Fruit fly (Drosophila melanogaster) whole organism, embryonic: Measurements from ENCODE around the gene CG32259.

Experiments used
- Adf1 ChIP-seq: fragments of 200-800 bp; sonication (Bioruptor generic); IDR thresholded peaks from 2 replicates; pipeline ENCODE4 v1.3.6; 2022; ENCODE audit warnings: missing biosample characterization, missing genetic modification characterization
- CG1024 ChIP-seq: fragments of 200-800 bp; sonication (Bioruptor generic); IDR thresholded peaks from 2 replicates; pipeline ENCODE4 v1.3.6; 2022; ENCODE audit warnings: missing biosample characterization, missing genetic modification characterization
- CG10654 ChIP-seq: fragments of 200-800 bp; sonication (Bioruptor generic); optimal IDR thresholded peaks from 2 replicates; lab custom pipeline; 2016; ENCODE audit warnings: missing biosample characterization, missing genetic modification characterization
- CG11085 ChIP-seq: fragments of 200-800 bp; sonication (Bioruptor generic); IDR thresholded peaks from 2 replicates; pipeline ENCODE4 v1.3.6; 2022; ENCODE audit warnings: missing biosample characterization, missing genetic modification characterization
- CG15479 ChIP-seq: fragments of 200-800 bp; sonication (Bioruptor generic); optimal IDR thresholded peaks from 3 replicates; lab custom pipeline; 2019; ENCODE audit warnings: missing biosample characterization, mild to moderate bottlenecking, missing genetic modification characterization, moderate library complexity
- CG15696 ChIP-seq: fragments of 200-800 bp; sonication (Bioruptor generic); optimal IDR thresholded peaks from 2 replicates; lab custom pipeline; 2019; ENCODE audit warnings: missing biosample characterization, mild to moderate bottlenecking, missing genetic modification characterization, moderate library complexity
- CG1603 ChIP-seq: fragments of 200-800 bp; sonication (Bioruptor generic); optimal IDR thresholded peaks from 2 replicates; lab custom pipeline; 2019; ENCODE audit warnings: missing biosample characterization, mild to moderate bottlenecking, missing genetic modification characterization, moderate library complexity
- CG1647 ChIP-seq: fragments of 200-800 bp; sonication (Bioruptor generic); optimal IDR thresholded peaks from 3 replicates; lab custom pipeline; 2016; ENCODE audit warnings: missing biosample characterization, missing genetic modification characterization
- CG18619 ChIP-seq: fragments of 200-800 bp; sonication (Bioruptor generic); optimal IDR thresholded peaks from 3 replicates; lab custom pipeline; 2017; ENCODE audit warnings: missing biosample characterization, mild to moderate bottlenecking, missing genetic modification characterization
- CG2199 ChIP-seq: fragments of 200-800 bp; sonication (Bioruptor generic); IDR thresholded peaks from 3 replicates; pipeline ENCODE4 v1.3.6; 2022; ENCODE audit warnings: missing biosample characterization, missing genetic modification characterization
- CG31224 ChIP-seq: fragments of 200-800 bp; sonication (Bioruptor generic); IDR thresholded peaks from 2 replicates; pipeline ENCODE4 v1.3.6; 2022; ENCODE audit warnings: missing biosample characterization, missing genetic modification characterization
- CG31365 ChIP-seq: fragments of 200-800 bp; sonication (Bioruptor generic); optimal IDR thresholded peaks from 2 replicates; lab custom pipeline; 2018; ENCODE audit warnings: missing biosample characterization, mild to moderate bottlenecking, missing genetic modification characterization
- CG34376 ChIP-seq: fragments of 200-800 bp; sonication (Bioruptor generic); optimal IDR thresholded peaks from 2 replicates; lab custom pipeline; 2018; ENCODE audit warnings: missing biosample characterization, mild to moderate bottlenecking, missing genetic modification characterization
- CG42726 ChIP-seq: fragments of 200-800 bp; sonication (Bioruptor generic); IDR thresholded peaks from 2 replicates; pipeline ENCODE4 v1.3.6; 2022; ENCODE audit warnings: missing biosample characterization, missing genetic modification characterization; ENCODE audit not compliant: partially characterized antibody
- CG43689 ChIP-seq: fragments of 200-800 bp; sonication (Bioruptor generic); IDR thresholded peaks from 2 replicates; pipeline ENCODE4 v1.3.6; 2022; ENCODE audit warnings: missing biosample characterization, missing genetic modification characterization
- CG4730 ChIP-seq: fragments of 200-800 bp; sonication (Bioruptor generic); IDR thresholded peaks from 2 replicates; pipeline ENCODE4 v1.3.6; 2022; ENCODE audit warnings: missing biosample characterization, missing genetic modification characterization
- CG7271 ChIP-seq: fragments of 200-800 bp; sonication (Bioruptor generic); optimal IDR thresholded peaks from 2 replicates; lab custom pipeline; 2018; ENCODE audit warnings: missing biosample characterization, mild to moderate bottlenecking, missing genetic modification characterization, moderate library complexity
- CG7745 ChIP-seq: fragments of 200-800 bp; sonication (Bioruptor generic); optimal IDR thresholded peaks from 2 replicates; lab custom pipeline; 2018; ENCODE audit warnings: missing biosample characterization, mild to moderate bottlenecking, missing genetic modification characterization, moderate library complexity
- CG8388 ChIP-seq: fragments of 200-800 bp; sonication (Bioruptor generic); optimal IDR thresholded peaks from 2 replicates; lab custom pipeline; 2019; ENCODE audit warnings: missing biosample characterization, mild to moderate bottlenecking, missing genetic modification characterization, moderate library complexity
- CG8478 ChIP-seq: fragments of >200 bp; optimal IDR thresholded peaks from 2 replicates; lab custom pipeline; 2018
- CG8944 ChIP-seq: fragments of 200-800 bp; sonication (Bioruptor generic); optimal IDR thresholded peaks from 3 replicates; lab custom pipeline; 2016; ENCODE audit warnings: missing biosample characterization, missing genetic modification characterization
- CG9797 ChIP-seq: fragments of 200-800 bp; sonication (Bioruptor generic); optimal IDR thresholded peaks from 3 replicates; lab custom pipeline; 2018; ENCODE audit warnings: missing biosample characterization, mild to moderate bottlenecking, missing genetic modification characterization
- CG9876 ChIP-seq: fragments of 200-800 bp; sonication (Bioruptor generic); optimal IDR thresholded peaks from 2 replicates; lab custom pipeline; 2016; ENCODE audit warnings: missing biosample characterization, missing genetic modification characterization
- CrebB ChIP-seq: fragments of 200-800 bp; sonication (Bioruptor generic); optimal IDR thresholded peaks from 3 replicates; lab custom pipeline; 2018; ENCODE audit warnings: missing biosample characterization, mild to moderate bottlenecking, missing genetic modification characterization
- Deaf1 ChIP-seq: fragments of 200-800 bp; optimal IDR thresholded peaks from 3 replicates; lab custom pipeline; 2019; ENCODE audit warnings: missing biosample characterization, mild to moderate bottlenecking, missing genetic modification characterization, moderate library complexity
- Dfd ChIP-seq, 2 experiments: fragments of >200 bp; optimal IDR thresholded peaks; 2 replicates each; lab custom pipeline; 2017; ENCODE audit warnings: missing biosample characterization in 2 of 2, missing genetic modification characterization in 2 of 2
- Doc3 ChIP-seq: fragments of 200-800 bp; sonication (Bioruptor generic); IDR thresholded peaks from 3 replicates; pipeline ENCODE4 v1.3.6; 2022; ENCODE audit warnings: missing biosample characterization, missing genetic modification characterization; ENCODE audit not compliant: partially characterized antibody
- E2f1 ChIP-seq: fragments of 200-800 bp; sonication (Bioruptor generic); IDR thresholded peaks from 2 replicates; pipeline ENCODE4 v1.3.6; 2022; ENCODE audit warnings: missing biosample characterization, missing genetic modification characterization
- Eip74EF ChIP-seq, 2 experiments: fragments of 200-800 bp in 1 of 2; fragments of >200 bp in 1 of 2; sonication (Bioruptor generic) in 1 of 2; optimal IDR thresholded peaks; 2 replicates each; lab custom pipeline; 2017 to 2019; ENCODE audit warnings: missing biosample characterization in 2 of 2, missing genetic modification characterization in 2 of 2, mild to moderate bottlenecking in 1 of 2, moderate library complexity in 1 of 2
- HLH4C ChIP-seq: fragments of 200-800 bp; sonication (Bioruptor generic); IDR thresholded peaks from 3 replicates; pipeline ENCODE4 v1.3.6; 2022; ENCODE audit warnings: missing biosample characterization, missing genetic modification characterization; ENCODE audit not compliant: partially characterized antibody
- Hey ChIP-seq: fragments of 200-800 bp; sonication (Bioruptor generic); optimal IDR thresholded peaks from 3 replicates; lab custom pipeline; 2018; ENCODE audit warnings: missing biosample characterization, mild to moderate bottlenecking, missing genetic modification characterization
- Jarid2 ChIP-seq: fragments of 200-800 bp; sonication (Bioruptor generic); optimal IDR thresholded peaks from 3 replicates; lab custom pipeline; 2017; ENCODE audit warnings: mild to moderate bottlenecking, missing biosample characterization, missing genetic modification reagents, missing genetic modification characterization
- NfI ChIP-seq: fragments of 200-800 bp; sonication (Bioruptor generic); optimal IDR thresholded peaks from 3 replicates; lab custom pipeline; 2018; ENCODE audit warnings: missing biosample characterization, mild to moderate bottlenecking, missing genetic modification characterization, moderate library complexity
- Stat92E ChIP-seq, 3 experiments: fragments of >200 bp in 2 of 3; fragments of 200-800 bp in 1 of 3; sonication (Bioruptor generic) in 1 of 3; optimal IDR thresholded peaks; 2 replicates each; lab custom pipeline; 2017 to 2019; ENCODE audit warnings: missing biosample characterization in 3 of 3, missing genetic modification characterization in 3 of 3, mild to moderate bottlenecking in 1 of 3, moderate library complexity in 1 of 3
- cg ChIP-seq: fragments of 200-800 bp; sonication (Bioruptor generic); optimal IDR thresholded peaks from 3 replicates; lab custom pipeline; 2019; ENCODE audit warnings: missing biosample characterization, mild to moderate bottlenecking, missing genetic modification characterization, moderate library complexity
- corto ChIP-seq: fragments of 200-800 bp; sonication (Bioruptor generic); optimal IDR thresholded peaks from 2 replicates; lab custom pipeline; 2016; ENCODE audit warnings: missing biosample characterization, mild to moderate bottlenecking, missing genetic modification characterization, moderate library complexity
- crp ChIP-seq, 2 experiments: fragments of 200-800 bp; sonication (Bioruptor generic); optimal IDR thresholded peaks; 2 replicates in 1 of 2; 3 replicates in 1 of 2; lab custom pipeline; 2017; ENCODE audit warnings: missing biosample characterization in 2 of 2, missing genetic modification characterization in 2 of 2, mild to moderate bottlenecking in 1 of 2, moderate library complexity in 1 of 2
- gcm2 ChIP-seq: fragments of 200-800 bp; sonication (Bioruptor generic); optimal IDR thresholded peaks from 2 replicates; lab custom pipeline; 2016; ENCODE audit warnings: missing biosample characterization, missing genetic modification characterization
- gro ChIP-seq: fragments of 200-800 bp; sonication (Bioruptor generic); optimal IDR thresholded peaks from 2 replicates; lab custom pipeline; 2016; ENCODE audit warnings: missing biosample characterization, missing genetic modification characterization
- hb ChIP-seq: fragments of 200-800 bp; sonication (Bioruptor generic); IDR thresholded peaks from 3 replicates; pipeline ENCODE4 v1.3.6; 2022; ENCODE audit warnings: missing biosample characterization, missing genetic modification characterization; ENCODE audit not compliant: partially characterized antibody
- ind ChIP-seq: fragments of 200-800 bp; sonication (Bioruptor generic); optimal IDR thresholded peaks from 3 replicates; lab custom pipeline; 2016; ENCODE audit warnings: missing biosample characterization, missing genetic modification characterization
- inv ChIP-seq: fragments of 200-800 bp; sonication (Bioruptor generic); IDR thresholded peaks from 2 replicates; pipeline ENCODE4 v1.3.6; 2022; ENCODE audit warnings: missing biosample characterization, missing genetic modification characterization; ENCODE audit not compliant: partially characterized antibody
- ken ChIP-seq: fragments of 200-800 bp; sonication (Bioruptor generic); IDR thresholded peaks from 3 replicates; pipeline ENCODE4 v1.3.6; 2022; ENCODE audit warnings: missing biosample characterization, missing genetic modification characterization
- lilli ChIP-seq: fragments of 200-800 bp; sonication (Bioruptor generic); optimal IDR thresholded peaks from 3 replicates; lab custom pipeline; 2016; ENCODE audit warnings: missing biosample characterization, missing genetic modification characterization
- pros ChIP-seq: fragments of 200-800 bp; sonication (Bioruptor generic); optimal IDR thresholded peaks from 3 replicates; lab custom pipeline; 2019; ENCODE audit warnings: missing biosample characterization, mild to moderate bottlenecking, missing genetic modification characterization, moderate library complexity
- sc ChIP-seq, 3 experiments: fragments of >200 bp in 2 of 3; fragments of 200-800 bp in 1 of 3; sonication (Bioruptor generic) in 1 of 3; optimal IDR thresholded peaks; 2 replicates in 2 of 3; 3 replicates in 1 of 3; lab custom pipeline; 2017; ENCODE audit warnings: mild to moderate bottlenecking in 1 of 3, missing biosample characterization in 1 of 3, missing genetic modification characterization in 1 of 3, missing genetic modification reagents in 1 of 3
- sd ChIP-seq: fragments of 200-800 bp; sonication (Bioruptor generic); optimal IDR thresholded peaks from 3 replicates; lab custom pipeline; 2018; ENCODE audit warnings: missing biosample characterization, mild to moderate bottlenecking, missing genetic modification characterization, moderate library complexity
- tx ChIP-seq: fragments of 200-800 bp; sonication (Bioruptor generic); optimal IDR thresholded peaks from 2 replicates; lab custom pipeline; 2016; ENCODE audit warnings: missing biosample characterization, missing genetic modification characterization

The CG32259 gene

DNA sequence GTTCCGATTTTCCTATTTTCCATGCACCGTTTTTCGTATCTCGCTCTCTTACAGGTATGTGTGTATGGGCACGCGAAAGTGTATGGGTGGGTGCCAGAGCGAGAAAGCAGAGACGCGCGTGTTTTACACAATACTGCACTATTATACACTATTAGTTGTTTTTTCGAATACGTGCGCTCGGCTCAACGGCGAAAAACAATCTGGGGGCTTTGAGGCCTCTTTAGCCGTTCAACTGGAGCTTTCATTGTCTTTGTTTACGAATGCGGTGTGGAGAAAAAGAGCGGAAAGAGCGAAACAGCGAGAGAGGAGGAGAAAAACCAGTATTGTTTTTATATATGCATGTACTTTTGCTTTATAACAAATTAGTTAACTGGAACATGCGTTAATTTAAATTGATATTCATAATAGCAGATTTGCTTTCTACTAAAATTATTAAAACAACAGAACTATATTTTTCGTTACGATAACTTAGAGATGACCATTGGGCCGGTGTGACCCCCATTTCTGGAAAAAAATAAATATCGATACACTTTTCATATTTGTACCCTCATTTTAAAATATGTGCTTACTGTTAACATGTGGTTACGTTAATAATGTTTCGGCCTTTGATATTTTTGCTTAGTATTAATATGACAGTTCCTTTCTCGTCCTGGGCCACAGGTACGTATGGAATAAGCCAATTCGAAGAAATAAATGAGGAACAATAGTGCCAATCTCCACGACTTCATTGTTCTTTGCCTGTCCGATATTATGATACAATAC, 33.5 kb downstream of the CG32259 start, which contains the start of gene CG14995 (continued):
- TF ChIP-seq CG2199 (no peak), sc (optimal IDR thresholded peaks at IDR 0.05; lab: Kevin White, UChicago) (no peak), sc (GFP tag; optimal IDR thresholded peaks at IDR 0.05; lab: Kevin White, UChicago) (no peak), CG31224 (GFP tag; lab: Robert Waterston, UW) (no peak), CG10654 (GFP tag; lab: Kevin White, UChicago) (no peak), Doc3 (GFP tag; lab: Robert Waterston, UW) (peak; percentile 59), CG8944 (GFP tag; lab: Kevin White, UChicago) (no peak), CG18619 (GFP tag; lab: Kevin White, UChicago) (no peak), Deaf1 (tag; lab: Kevin White, UChicago) (peak; percentile 64), Eip74EF (GFP tag; optimal IDR thresholded peaks at IDR 0.05; lab: Kevin White, UChicago) (peak in 1 of 2 experiments; percentile 57), cg (GFP tag; lab: Kevin White, UChicago) (peak; percentile 87), gro (GFP tag; lab: Kevin White, UChicago) (peak; percentile 24), CG34376 (peak; percentile 71), ind (no peak), CG11085 (no peak), CG7271 (tag; lab: Kevin White, UChicago) (no peak), ken (GFP tag; lab: Robert Waterston, UW) (no peak), CG9797 (no peak), CG7745 (tag; lab: Kevin White, UChicago) (no peak), hb (GFP tag; lab: Robert Waterston, UW) (peak; percentile 25; the same call in 2 of the 3 replicates), gcm2 (GFP tag; lab: Kevin White, UChicago) (no peak), CG4730 (GFP tag; lab: Robert Waterston, UW) (no peak), HLH4C (peak; percentile 53), CG31365 (tag; lab: Kevin White, UChicago) (peak; percentile 48), CG15696 (tag; lab: Kevin White, UChicago) (no peak), CG8478 (lab: Kevin White, UChicago) (no peak), CG1024 (GFP tag; lab: Robert Waterston, UW) (no peak), corto (GFP tag; lab: Kevin White, UChicago) (no peak), NfI (GFP tag; lab: Kevin White, UChicago) (no peak), Dfd (GFP tag; optimal IDR thresholded peaks at IDR 0.05; lab: Kevin White, UChicago) (no peak), E2f1 (no peak), tx (GFP tag; lab: Kevin White, UChicago) (no peak), CG1603 (tag; lab: Kevin White, UChicago) (no peak), Stat92E (GFP tag; optimal IDR thresholded peaks at IDR 0.05; lab: Kevin White, UChicago) (no peak), CG9876 (GFP tag; lab: Kevin White, UChicago) (no peak), CG1647 (GFP tag; lab: Kevin White, UChicago) (no peak), CrebB (no peak), Jarid2 (GFP tag; lab: Kevin White, UChicago) (peak; percentile 77), inv (GFP tag; lab: Robert Waterston, UW) (peak; percentile 31; the same call in 1 of the 2 replicates), lilli (GFP tag; lab: Kevin White, UChicago) (no peak), pros (GFP tag; lab: Kevin White, UChicago) (no peak), CG15479 (GFP tag; lab: Kevin White, UChicago) (no peak), sd (peak; percentile 79), crp (GFP tag; optimal IDR thresholded peaks at IDR 0.05; lab: Kevin White, UChicago) (no peak), Hey (tag; lab: Kevin White, UChicago) (no peak), Adf1 (GFP tag; lab: Robert Waterston, UW) (peak; percentile 45; the same call in 1 of the 2 replicates), CG8388 (GFP tag; lab: Kevin White, UChicago) (no peak), CG42726 (GFP tag; lab: Robert Waterston, UW) (0 out of 2 replicates have a peak, but pooled peaks have one; percentile 49), CG43689 (GFP tag; lab: Robert Waterston, UW) (no peak)
